Fruit fly (Drosophila melanogaster): ENCODE results near the gene bigmax.
A peak's percentile ranks its signal among the peaks of the same experiment; 100 is the strongest.

The bigmax gene

dm6 chr3R:27282286-27282685, 6.0 kb downstream of the bigmax start, which contains the start of gene mrt (continued):
- TF ChIP-seq cwo (GFP tag; optimal IDR thresholded peaks at IDR 0.05) (peak; percentile 39), insv (GFP tag; optimal IDR thresholded peaks at IDR 0.05) (no peak), shn (GFP tag; optimal IDR thresholded peaks at IDR 0.05) (peak; percentile 46), knrl (GFP tag; IDR thresholded peaks at IDR 0.05; ENCODE audit: partially characterized antibody) (no peak), tna (GFP tag; IDR thresholded peaks at IDR 0.05; ENCODE audit: partially characterized antibody) (no peak), Xbp1 (GFP tag; optimal IDR thresholded peaks at IDR 0.05) (peak; percentile 45), CG17385 (GFP tag; optimal IDR thresholded peaks at IDR 0.05) (peak; percentile 60), CHES-1-like (GFP tag; optimal IDR thresholded peaks at IDR 0.05) (peak; percentile 62), CG10431 (GFP tag; optimal IDR thresholded peaks at IDR 0.05) (no peak), CG12071 (GFP tag; optimal IDR thresholded peaks at IDR 0.05) (no peak), tup (GFP tag; optimal IDR thresholded peaks at IDR 0.05) (no peak), Asciz (GFP tag; optimal IDR thresholded peaks at IDR 0.05) (peak; percentile 20), NfI (GFP tag; optimal IDR thresholded peaks at IDR 0.05) (peak; percentile 55), CG14667 (GFP tag; IDR thresholded peaks at IDR 0.05) (no peak), CG14050 (GFP tag; IDR thresholded peaks at IDR 0.05) (peak; percentile 17; the same call in 2 of the 3 replicates), Dbx (GFP tag; IDR thresholded peaks at IDR 0.05) (peak; percentile 70), HHEX (GFP tag; optimal IDR thresholded peaks at IDR 0.05) (peak; percentile 69), luna (GFP tag; optimal IDR thresholded peaks at IDR 0.05) (no peak), sens-2 (GFP tag; IDR thresholded peaks at IDR 0.05) (no peak), CoRest (tag; optimal IDR thresholded peaks at IDR 0.05) (peak; percentile 60), E2f1 (GFP tag; IDR thresholded peaks at IDR 0.05) (no peak; the same call in 1 of the 2 replicates), CG33557 (GFP tag; optimal IDR thresholded peaks at IDR 0.05) (no peak), Doc2 (GFP tag; IDR thresholded peaks at IDR 0.05) (no peak), hb (GFP tag; IDR thresholded peaks at IDR 0.05; ENCODE audit: partially characterized antibody) (no peak), al (GFP tag; IDR thresholded peaks at IDR 0.05) (peak; percentile 61; the same call in 1 of the 2 replicates), onecut (GFP tag; IDR thresholded peaks at IDR 0.05) (no peak; the same call in 1 of the 2 replicates), Doc3 (GFP tag; IDR thresholded peaks at IDR 0.05; ENCODE audit: partially characterized antibody) (no peak), CG12744 (GFP tag; optimal IDR thresholded peaks at IDR 0.05) (peak; percentile 27), CG1792 (GFP tag; optimal IDR thresholded peaks at IDR 0.05) (peak; percentile 10), CG3065 (GFP tag; optimal IDR thresholded peaks at IDR 0.05) (no peak), Ets65A (GFP tag) (peak; percentile 94), crp (GFP tag; optimal IDR thresholded peaks at IDR 0.05) (no peak), dysf (GFP tag; IDR thresholded peaks at IDR 0.05) (peak; percentile 50; the same call in 1 of the 3 replicates), CG4360 (GFP tag; IDR thresholded peaks at IDR 0.05) (no peak), ttk (GFP tag; IDR thresholded peaks at IDR 0.05) (no peak), CG8388 (GFP tag; optimal IDR thresholded peaks at IDR 0.05) (peak; percentile 100), CG8281 (tag; optimal IDR thresholded peaks at IDR 0.05) (peak; percentile 10), CG7963 (GFP tag; IDR thresholded peaks at IDR 0.05; ENCODE audit: partially characterized antibody) (no peak), da (GFP tag; optimal IDR thresholded peaks at IDR 0.05) (peak; percentile 6), Fer2 (tag; optimal IDR thresholded peaks at IDR 0.05) (peak; percentile 54), repo (GFP tag; optimal IDR thresholded peaks at IDR 0.05) (peak; percentile 7), BtbVII (GFP tag; optimal IDR thresholded peaks at IDR 0.05) (no peak), CG13424 (tag; optimal IDR thresholded peaks at IDR 0.05) (peak; percentile 43), her (GFP tag; optimal IDR thresholded peaks at IDR 0.05) (peak; percentile 61), CG34422 (GFP tag; IDR thresholded peaks at IDR 0.05) (peak; percentile 21; the same call in 1 of the 3 replicates), dimm (GFP tag; IDR thresholded peaks at IDR 0.05) (no peak), Xrp1 (GFP tag; IDR thresholded peaks at IDR 0.05) (peak; percentile 39; the same call in 1 of the 2 replicates), CG7271 (tag; optimal IDR thresholded peaks at IDR 0.05) (no peak), inv (GFP tag; IDR thresholded peaks at IDR 0.05; ENCODE audit: partially characterized antibody) (no peak), lmd (GFP tag; IDR thresholded peaks at IDR 0.05) (peak; percentile 69)

Data from whole organism, embryonic.